Worm (Caenorhabditis elegans) whole organism, L2 larva: ENCODE results near the gene srh-213.

Experiments
- C34F6.9 ChIP-seq: fragments of 150-350 bp; optimal IDR thresholded peaks from 2 replicates; lab custom pipeline; 2014; ENCODE audit warnings: missing biosample characterization, missing genetic modification characterization
- F13H6.1 ChIP-seq: sonication (generic microtip); optimal IDR thresholded peaks from 2 replicates; lab custom pipeline; 2016; ENCODE audit warnings: missing genetic modification characterization, missing compliant biosample characterization
- R02D3.7 ChIP-seq: fragments of 150-350 bp; optimal IDR thresholded peaks from 2 replicates; lab custom pipeline; 2014; ENCODE audit warnings: missing biosample characterization, missing genetic modification characterization
- Y55F3AM.14 ChIP-seq: fragments of 200-800 bp; sonication (Bioruptor generic); optimal IDR thresholded peaks from 2 replicates; lab custom pipeline; 2018; ENCODE audit warnings: mild to moderate bottlenecking, missing genetic modification characterization, missing compliant biosample characterization
- ZK546.5 ChIP-seq: sonication (generic microtip); optimal IDR thresholded peaks from 2 replicates; lab custom pipeline; 2017; ENCODE audit warnings: missing biosample characterization, missing genetic modification characterization
- alr-1 ChIP-seq: fragments of 150-350 bp; optimal IDR thresholded peaks from 2 replicates; lab custom pipeline; 2014; ENCODE audit warnings: missing biosample characterization, missing genetic modification characterization
- aly-2 ChIP-seq: fragments of 150-350 bp; optimal IDR thresholded peaks from 2 replicates; lab custom pipeline; 2014; ENCODE audit warnings: missing biosample characterization, missing genetic modification characterization
- ama-1 ChIP-seq: fragments of 150-350 bp; optimal IDR thresholded peaks from 2 replicates; lab custom pipeline; 2018; ENCODE audit warnings: inconsistent platforms
- blmp-1 ChIP-seq: sonication (generic microtip); optimal IDR thresholded peaks from 2 replicates; lab custom pipeline; 2017; ENCODE audit warnings: missing genetic modification characterization, mild to moderate bottlenecking, missing compliant biosample characterization, antibody characterized with exemption, moderate library complexity; ENCODE audit not compliant: insufficient read depth
- ceh-16 ChIP-seq: fragments of 150-350 bp; optimal IDR thresholded peaks from 2 replicates; lab custom pipeline; 2014; ENCODE audit warnings: missing biosample characterization, missing genetic modification characterization
- ceh-82 ChIP-seq: fragments of 150-350 bp; optimal IDR thresholded peaks from 2 replicates; lab custom pipeline; 2014; ENCODE audit warnings: missing biosample characterization, missing genetic modification characterization
- crh-2 ChIP-seq: sonication (generic microtip); optimal IDR thresholded peaks from 2 replicates; lab custom pipeline; 2017; ENCODE audit warnings: missing biosample characterization, missing genetic modification characterization
- dmd-4 ChIP-seq: sonication (generic microtip); optimal IDR thresholded peaks from 2 replicates; lab custom pipeline; 2017; ENCODE audit warnings: missing biosample characterization, missing genetic modification characterization
- egl-27 ChIP-seq: sonication (generic microtip); optimal IDR thresholded peaks from 3 replicates; lab custom pipeline; 2017; ENCODE audit warnings: missing biosample characterization, missing genetic modification reagents, missing genetic modification characterization
- elt-1 ChIP-seq: fragments of 150-350 bp; optimal IDR thresholded peaks from 2 replicates; lab custom pipeline; 2014; ENCODE audit warnings: missing biosample characterization, missing genetic modification characterization
- elt-3 ChIP-seq: sonication (generic microtip); optimal IDR thresholded peaks from 2 replicates; lab custom pipeline; 2017; ENCODE audit warnings: missing biosample characterization, missing genetic modification characterization
- fos-1 ChIP-seq: fragments of 150-350 bp; optimal IDR thresholded peaks from 2 replicates; lab custom pipeline; 2014; ENCODE audit warnings: missing biosample characterization, missing genetic modification characterization
- gmeb-1 ChIP-seq: fragments of 150-350 bp; optimal IDR thresholded peaks from 2 replicates; lab custom pipeline; 2014; ENCODE audit warnings: missing biosample characterization, missing genetic modification characterization
- lin-11 ChIP-seq: fragments of 150-350 bp; sonication (generic microtip); optimal IDR thresholded peaks from 2 replicates; lab custom pipeline; 2014; ENCODE audit warnings: missing biosample characterization, missing genetic modification characterization, inconsistent platforms, mixed read lengths
- lin-13 ChIP-seq: fragments of 150-350 bp; optimal IDR thresholded peaks from 2 replicates; lab custom pipeline; 2014; ENCODE audit warnings: missing biosample characterization, missing genetic modification reagents, missing genetic modification characterization
- lin-39 ChIP-seq: fragments of 150-350 bp; optimal IDR thresholded peaks from 2 replicates; lab custom pipeline; 2014; ENCODE audit warnings: missing biosample characterization, missing genetic modification reagents, missing genetic modification characterization
- lsy-2 ChIP-seq, 2 experiments: fragments of 150-350 bp in 1 of 2; sonication (generic microtip) in 1 of 2; optimal IDR thresholded peaks; 2 replicates each; lab custom pipeline; 2014 to 2017; ENCODE audit warnings: missing biosample characterization in 2 of 2, missing genetic modification characterization in 2 of 2
- mab-5 ChIP-seq: fragments of 150-350 bp; optimal IDR thresholded peaks from 2 replicates; lab custom pipeline; 2014; ENCODE audit warnings: missing biosample characterization, missing genetic modification characterization
- mbf-1 ChIP-seq: sonication (generic microtip); optimal IDR thresholded peaks from 2 replicates; lab custom pipeline; 2017; ENCODE audit warnings: missing biosample characterization, missing genetic modification characterization
- mdl-1 ChIP-seq, 2 experiments: fragments of 150-350 bp in 1 of 2; sonication (generic microtip) in 1 of 2; optimal IDR thresholded peaks; 2 replicates each; lab custom pipeline; 2017; ENCODE audit warnings: missing biosample characterization in 2 of 2, missing genetic modification characterization in 2 of 2
- nhr-10 ChIP-seq: sonication (generic microtip); optimal IDR thresholded peaks from 2 replicates; lab custom pipeline; 2017; ENCODE audit warnings: missing biosample characterization, missing genetic modification characterization
- nhr-11 ChIP-seq: fragments of 150-350 bp; optimal IDR thresholded peaks from 2 replicates; lab custom pipeline; 2014; ENCODE audit warnings: missing biosample characterization, missing genetic modification characterization
- nhr-12 ChIP-seq: fragments of 150-350 bp; optimal IDR thresholded peaks from 2 replicates; lab custom pipeline; 2014; ENCODE audit warnings: missing biosample characterization, missing genetic modification characterization
- nhr-129 ChIP-seq: fragments of 150-350 bp; optimal IDR thresholded peaks from 2 replicates; lab custom pipeline; 2014; ENCODE audit warnings: missing biosample characterization, missing genetic modification characterization
- nhr-21 ChIP-seq: fragments of 150-350 bp; optimal IDR thresholded peaks from 2 replicates; lab custom pipeline; 2014; ENCODE audit warnings: missing biosample characterization, missing genetic modification characterization
- nhr-23 ChIP-seq: fragments of 150-350 bp; optimal IDR thresholded peaks from 2 replicates; lab custom pipeline; 2014; ENCODE audit warnings: missing biosample characterization, missing genetic modification reagents, missing genetic modification characterization
- nhr-237 ChIP-seq: fragments of 150-350 bp; optimal IDR thresholded peaks from 2 replicates; lab custom pipeline; 2014; ENCODE audit warnings: missing biosample characterization, missing genetic modification characterization
- nhr-25 ChIP-seq: fragments of 150-350 bp; sonication (generic microtip); optimal IDR thresholded peaks from 3 replicates; lab custom pipeline; 2014; ENCODE audit warnings: missing biosample characterization, missing genetic modification characterization
- nhr-6 ChIP-seq: fragments of 150-350 bp; optimal IDR thresholded peaks from 2 replicates; lab custom pipeline; 2014; ENCODE audit warnings: missing biosample characterization, missing genetic modification characterization
- nhr-77 ChIP-seq: fragments of 150-350 bp; optimal IDR thresholded peaks from 2 replicates; lab custom pipeline; 2014; ENCODE audit warnings: missing biosample characterization, missing genetic modification characterization
- peb-1 ChIP-seq: fragments of 150-350 bp; optimal IDR thresholded peaks from 2 replicates; lab custom pipeline; 2014; ENCODE audit warnings: missing biosample characterization, missing genetic modification characterization
- sem-4 ChIP-seq: fragments of 150-350 bp; optimal IDR thresholded peaks from 2 replicates; lab custom pipeline; 2014; ENCODE audit warnings: missing biosample characterization, missing genetic modification reagents, missing genetic modification characterization
- skn-1 ChIP-seq: sonication (generic microtip); optimal IDR thresholded peaks from 2 replicates; lab custom pipeline; 2017; ENCODE audit warnings: missing biosample characterization, missing genetic modification characterization
- sma-3 ChIP-seq: sonication (generic microtip); optimal IDR thresholded peaks from 2 replicates; lab custom pipeline; 2016; ENCODE audit warnings: missing genetic modification reagents, missing genetic modification characterization, missing compliant biosample characterization
- sma-9 ChIP-seq, 2 experiments: fragments of 150-350 bp in 1 of 2; sonication (generic microtip) in 1 of 2; optimal IDR thresholded peaks; 2 replicates each; lab custom pipeline; 2014 to 2016; ENCODE audit warnings: missing genetic modification characterization in 2 of 2, mild to moderate bottlenecking in 1 of 2, missing biosample characterization in 1 of 2, missing compliant biosample characterization in 1 of 2, missing genetic modification reagents in 1 of 2, moderate library complexity in 1 of 2
- snpc-4 ChIP-seq: fragments of 150-350 bp; optimal IDR thresholded peaks from 2 replicates; lab custom pipeline; 2014; ENCODE audit warnings: missing biosample characterization, missing genetic modification characterization
- unc-39 ChIP-seq: fragments of 150-350 bp; optimal IDR thresholded peaks from 2 replicates; lab custom pipeline; 2014; ENCODE audit warnings: missing biosample characterization, missing genetic modification characterization
- unc-55 ChIP-seq: fragments of 150-350 bp; sonication (generic microtip); optimal IDR thresholded peaks from 3 replicates; lab custom pipeline; 2014; ENCODE audit warnings: missing biosample characterization, missing genetic modification reagents, missing genetic modification characterization
- unc-62 ChIP-seq: fragments of 150-350 bp; optimal IDR thresholded peaks from 2 replicates; lab custom pipeline; 2014; ENCODE audit warnings: missing biosample characterization, missing genetic modification reagents, missing genetic modification characterization
- zag-1 ChIP-seq: fragments of 150-350 bp; optimal IDR thresholded peaks from 2 replicates; lab custom pipeline; 2014; ENCODE audit warnings: missing biosample characterization, missing genetic modification characterization
- ztf-1 ChIP-seq: fragments of 200-800 bp; sonication (Bioruptor generic); conservative IDR thresholded peaks from 2 replicates; pipeline ENCODE4 v1.3.6; 2022; ENCODE audit warnings: missing genetic modification characterization, missing compliant biosample characterization
- ztf-11 ChIP-seq: sonication (generic microtip); optimal IDR thresholded peaks from 2 replicates; lab custom pipeline; 2017; ENCODE audit warnings: missing biosample characterization, missing genetic modification characterization
- ztf-4 ChIP-seq: fragments of 150-350 bp; optimal IDR thresholded peaks from 2 replicates; lab custom pipeline; 2014; ENCODE audit warnings: missing biosample characterization, missing genetic modification characterization

srh-213 gene

ce11 chrV:3594936-3595335 is at the start of gene srh-213:
srh-213 (minus strand) TSS chrV:3595036.
- TF ChIP-seq mbf-1 (tag; lab: Kevin White, UChicago) = no peak
- TF ChIP-seq unc-39 = no peak
- no peak for TF ChIP-seq nhr-21 (tag; lab: Kevin White, UChicago)
- TF ChIP-seq mdl-1 (tag; optimal IDR thresholded peaks at IDR 0.05; lab: Kevin White, UChicago) = no peak
- TF ChIP-seq lin-11 (tag; lab: Kevin White, UChicago) = no peak
- no peak for TF ChIP-seq nhr-11
- TF ChIP-seq sem-4 = no peak
- TF ChIP-seq Y55F3AM.14 (GFP tag; lab: Kevin White, UChicago) = no peak
- TF ChIP-seq nhr-25 (tag; lab: Kevin White, UChicago) = no peak
- no peak for TF ChIP-seq F13H6.1 (tag; lab: Kevin White, UChicago)
- no peak for TF ChIP-seq peb-1 (tag; lab: Kevin White, UChicago)
- TF ChIP-seq dmd-4 (tag; lab: Kevin White, UChicago) = no peak

- TF ChIP-seq skn-1 (tag; lab: Kevin White, UChicago) (no peak), ztf-11 (tag; lab: Kevin White, UChicago) (no peak), nhr-6 (tag; lab: Kevin White, UChicago) (no peak), egl-27 (tag; lab: Kevin White, UChicago) (no peak), snpc-4 (tag; lab: Kevin White, UChicago) (no peak), sma-3 (peak; percentile 58), unc-39 (no peak), lin-39 (tag; lab: Kevin White, UChicago) (no peak), ceh-82 (tag; lab: Kevin White, UChicago) (no peak), lsy-2 (tag; optimal IDR thresholded peaks at IDR 0.05; lab: Kevin White, UChicago) (peak in 1 of 2 experiments; percentile 49), zag-1 (no peak), fos-1 (tag; lab: Kevin White, UChicago) (peak; percentile 91), nhr-77 (tag; lab: Kevin White, UChicago) (no peak), F13H6.1 (tag; lab: Kevin White, UChicago) (peak; percentile 78), unc-55 (GFP tag; lab: Kevin White, UChicago) (no peak), lin-13 (no peak), mbf-1 (tag; lab: Kevin White, UChicago) (no peak), lin-11 (tag; lab: Kevin White, UChicago) (no peak), C34F6.9 (peak; percentile 34), unc-62 (GFP tag; lab: Kevin White, UChicago) (no peak), sem-4 (peak; percentile 55), ZK546.5 (tag; lab: Kevin White, UChicago) (no peak), peb-1 (tag; lab: Kevin White, UChicago) (no peak), ama-1 (lab: Kevin White, UChicago) (no peak), ceh-16 (tag; lab: Kevin White, UChicago) (no peak), dmd-4 (tag; lab: Kevin White, UChicago) (no peak), elt-3 (tag; lab: Kevin White, UChicago) (no peak), R02D3.7 (tag; lab: Kevin White, UChicago) (no peak), nhr-23 (tag; lab: Kevin White, UChicago) (no peak), nhr-12 (no peak), gmeb-1 (peak; percentile 66), elt-1 (tag; lab: Kevin White, UChicago) (no peak), ztf-4 (tag; lab: Kevin White, UChicago) (no peak), crh-2 (tag; lab: Kevin White, UChicago) (peak; percentile 25), nhr-237 (tag; lab: Kevin White, UChicago) (no peak), nhr-11 (no peak), ztf-1 (GFP tag; lab: Robert Waterston, UW) (no peak), nhr-10 (tag; lab: Kevin White, UChicago) (no peak), blmp-1 (no peak), nhr-129 (peak; percentile 68), nhr-25 (tag; lab: Kevin White, UChicago) (peak; percentile 72), mdl-1 (tag; optimal IDR thresholded peaks at IDR 0.05; lab: Kevin White, UChicago) (peak in 1 of 2 experiments; percentile 9), mab-5 (tag; lab: Kevin White, UChicago) (no peak), aly-2 (tag; lab: Kevin White, UChicago) (no peak), Y55F3AM.14 (GFP tag; lab: Kevin White, UChicago) (no peak), alr-1 (tag; lab: Kevin White, UChicago) (no peak), sma-9 (GFP tag; optimal IDR thresholded peaks at IDR 0.05; lab: Kevin White, UChicago) (peak; percentile 97), sma-9 (tag; optimal IDR thresholded peaks at IDR 0.05; lab: Kevin White, UChicago) (no peak), nhr-21 (tag; lab: Kevin White, UChicago) (peak; percentile 3)
- TF ChIP-seq, all 48 proteins: peak for 13
Observed at ce11 chrV:3644193-3644693, 49.4 kb upstream of the srh-213 start, which contains the start of gene F59B1.8. F59B1.8 (minus strand) TSS chrV:3644243.
